Worm (Caenorhabditis elegans) whole organism, L1 larva: Measurements from ENCODE around the gene srx-114.

Source experiments
- ceh-90 ChIP-seq: sonication (generic microtip); optimal IDR thresholded peaks from 2 replicates; lab custom pipeline; 2016; ENCODE audit warnings: missing genetic modification characterization, missing compliant biosample characterization
- fos-1 ChIP-seq: fragments of 150-350 bp; optimal IDR thresholded peaks from 2 replicates; lab custom pipeline; 2014; ENCODE audit warnings: missing biosample characterization, missing genetic modification characterization
- grh-1 ChIP-seq: fragments of 200-800 bp; sonication (Bioruptor generic); IDR thresholded peaks from 2 replicates; pipeline ENCODE4 v1.3.6; 2022; ENCODE audit warnings: missing genetic modification reagents, missing genetic modification characterization, missing compliant biosample characterization
- nhr-19 ChIP-seq: fragments of 200-800 bp; sonication (Bioruptor generic); conservative IDR thresholded peaks from 2 replicates; pipeline ENCODE4 v1.3.6; 2022; ENCODE audit warnings: missing genetic modification characterization, missing compliant biosample characterization
- snpc-4 ChIP-seq: fragments of 150-350 bp; optimal IDR thresholded peaks from 2 replicates; lab custom pipeline; 2014; ENCODE audit warnings: missing biosample characterization, missing genetic modification characterization
- sup-37 ChIP-seq: fragments of 200-800 bp; sonication (Bioruptor generic); optimal IDR thresholded peaks from 2 replicates; lab custom pipeline; 2018; ENCODE audit warnings: mild to moderate bottlenecking, missing genetic modification characterization, missing compliant biosample characterization
- unc-62 ChIP-seq: fragments of 150-350 bp; optimal IDR thresholded peaks from 2 replicates; lab custom pipeline; 2014; ENCODE audit warnings: missing biosample characterization, missing genetic modification reagents, missing genetic modification characterization
- unc-86 ChIP-seq: sonication (generic microtip); optimal IDR thresholded peaks from 2 replicates; lab custom pipeline; 2016; ENCODE audit warnings: missing genetic modification characterization, missing compliant biosample characterization

DNA sequence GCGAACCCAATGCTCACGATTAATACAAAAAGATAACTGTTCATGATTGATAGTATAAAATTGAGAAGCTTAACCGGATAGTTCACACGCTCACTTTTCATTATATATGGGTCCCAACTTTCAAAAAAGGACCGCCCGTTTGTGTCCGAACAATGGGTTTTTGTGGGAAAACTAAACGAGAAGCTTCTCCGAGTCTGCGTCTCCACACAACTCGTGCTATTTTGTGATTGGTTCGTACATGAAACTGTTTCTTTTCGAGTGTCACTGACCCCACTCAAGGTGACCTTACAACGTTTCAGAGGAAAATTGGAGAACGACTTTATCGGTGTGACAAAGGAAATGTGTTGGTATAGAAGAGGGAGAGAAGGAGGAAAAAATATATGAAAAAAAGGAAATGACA is 3.9 kb upstream of the srx-114 start, which contains the start of gene dct-5:
- TF ChIP-seq fos-1 (tag; lab: Kevin White, UChicago) = no peak
- TF ChIP-seq nhr-19 (GFP tag; lab: Robert Waterston, UW) = no peak
- no peak for TF ChIP-seq unc-62
- TF ChIP-seq grh-1 (GFP tag; lab: Robert Waterston, UW) = no peak
- no peak for TF ChIP-seq ceh-90 (tag; lab: Kevin White, UChicago)
- no peak for TF ChIP-seq snpc-4 (tag; lab: Kevin White, UChicago)
- TF ChIP-seq unc-86 (tag; lab: Kevin White, UChicago) = no peak
- no peak for TF ChIP-seq sup-37 (GFP tag; lab: Kevin White, UChicago)
